Worm (Caenorhabditis elegans) whole organism, late embryonic: ENCODE data around the gene ufd-2.

ENCODE experiments used
- ceh-6 ChIP-seq: fragments of 200-800 bp; sonication (Bioruptor generic); optimal IDR thresholded peaks from 2 replicates; lab custom pipeline; 2018; ENCODE audit warnings: mild to moderate bottlenecking, missing genetic modification characterization, missing compliant biosample characterization
- ceh-9 ChIP-seq: sonication (generic microtip); optimal IDR thresholded peaks from 2 replicates; lab custom pipeline; 2016; ENCODE audit warnings: mild to moderate bottlenecking, missing genetic modification characterization, inconsistent platforms, missing compliant biosample characterization
- eyg-1 ChIP-seq: sonication (generic microtip); optimal IDR thresholded peaks from 2 replicates; lab custom pipeline; 2016; ENCODE audit warnings: missing genotype, missing genetic modification characterization, missing compliant biosample characterization
- mec-3 ChIP-seq: sonication (generic microtip); optimal IDR thresholded peaks from 2 replicates; lab custom pipeline; 2016; ENCODE audit warnings: borderline replicate concordance, missing genetic modification characterization, missing compliant biosample characterization
- nfya-1 ChIP-seq: sonication (generic microtip); optimal IDR thresholded peaks from 2 replicates; lab custom pipeline; 2017; ENCODE audit warnings: missing genetic modification characterization, mild to moderate bottlenecking, missing compliant biosample characterization, antibody characterized with exemption, moderate library complexity
- pax-1 ChIP-seq: fragments of 150-350 bp; optimal IDR thresholded peaks from 2 replicates; lab custom pipeline; 2014; ENCODE audit warnings: missing biosample characterization, missing genetic modification characterization
- sdc-2 ChIP-seq: sonication (generic microtip); optimal IDR thresholded peaks from 2 replicates; lab custom pipeline; 2016; ENCODE audit warnings: missing genotype, missing genetic modification characterization, missing compliant biosample characterization
- sox-4 ChIP-seq: sonication (generic microtip); optimal IDR thresholded peaks from 2 replicates; lab custom pipeline; 2017; ENCODE audit warnings: mild to moderate bottlenecking, missing genetic modification characterization, inconsistent platforms, missing compliant biosample characterization
- unc-55 ChIP-seq: sonication (generic microtip); optimal IDR thresholded peaks from 2 replicates; lab custom pipeline; 2017; ENCODE audit warnings: missing biosample characterization, missing genetic modification reagents, missing genetic modification characterization
- unc-86 ChIP-seq: sonication (generic microtip); optimal IDR thresholded peaks from 2 replicates; lab custom pipeline; 2016; ENCODE audit warnings: missing genetic modification characterization, missing compliant biosample characterization
- ztf-16 ChIP-seq: sonication (generic microtip); optimal IDR thresholded peaks from 2 replicates; lab custom pipeline; 2017; ENCODE audit warnings: missing genetic modification characterization, missing compliant biosample characterization

- TF ChIP-seq unc-55 (GFP tag; lab: Kevin White, UChicago) (no peak), mec-3 (tag; lab: Kevin White, UChicago) (no peak), sdc-2 (tag; lab: Kevin White, UChicago) (no peak), ceh-6 (GFP tag; lab: Kevin White, UChicago) (no peak), sox-4 (no peak), unc-86 (no peak), nfya-1 (tag; lab: Kevin White, UChicago) (no peak), ceh-9 (tag; lab: Kevin White, UChicago) (no peak), pax-1 (tag; lab: Kevin White, UChicago) (no peak), eyg-1 (tag; lab: Kevin White, UChicago) (no peak), ztf-16 (tag; lab: Kevin White, UChicago) (no peak)
Measured at ce11 chrII:8020580-8021044, 41.9 kb upstream of the ufd-2 start.
